Fruit fly (Drosophila melanogaster) whole organism, pupa: ENCODE results near the gene ro.

ENCODE experiments used
- CG10348 ChIP-seq: fragments of 200-800 bp; sonication (Bioruptor generic); IDR thresholded peaks from 2 replicates; pipeline ENCODE4 v1.3.6; 2022; ENCODE audit warnings: missing biosample characterization, missing genetic modification characterization
- CG12605 ChIP-seq: fragments of 200-800 bp; sonication (Bioruptor generic); IDR thresholded peaks from 2 replicates; pipeline ENCODE4 v1.3.6; 2022; ENCODE audit warnings: missing biosample characterization, missing genetic modification characterization
- CG13204 ChIP-seq: fragments of 200-800 bp; sonication (Bioruptor generic); optimal IDR thresholded peaks from 2 replicates; lab custom pipeline; 2018; ENCODE audit warnings: missing biosample characterization, mild to moderate bottlenecking, missing genetic modification characterization, moderate library complexity
- CG14655 ChIP-seq: fragments of 200-800 bp; sonication (Bioruptor generic); optimal IDR thresholded peaks from 3 replicates; lab custom pipeline; 2017; ENCODE audit warnings: mild to moderate bottlenecking, missing biosample characterization, missing genetic modification reagents, missing genetic modification characterization
- CG15710 ChIP-seq: fragments of 200-800 bp; sonication (Bioruptor generic); optimal IDR thresholded peaks from 2 replicates; lab custom pipeline; 2018; ENCODE audit warnings: missing biosample characterization, mild to moderate bottlenecking, missing genetic modification characterization, moderate library complexity
- CG17806 ChIP-seq: fragments of 200-800 bp; sonication (Bioruptor generic); optimal IDR thresholded peaks from 2 replicates; lab custom pipeline; 2018; ENCODE audit warnings: missing biosample characterization, mild to moderate bottlenecking, missing genetic modification characterization, moderate library complexity
- CG32121 ChIP-seq: fragments of 200-800 bp; sonication (Bioruptor generic); IDR thresholded peaks from 2 replicates; pipeline ENCODE4 v1.3.6; 2022; ENCODE audit warnings: missing biosample characterization, missing genetic modification characterization
- CG34367 ChIP-seq: fragments of 200-800 bp; sonication (Bioruptor generic); optimal IDR thresholded peaks from 2 replicates; lab custom pipeline; 2018; ENCODE audit warnings: missing biosample characterization, mild to moderate bottlenecking, missing genetic modification characterization
- CG4496 ChIP-seq: fragments of 200-800 bp; sonication (Bioruptor generic); IDR thresholded peaks from 3 replicates; pipeline ENCODE4 v1.3.6; 2022; ENCODE audit warnings: missing biosample characterization, missing genetic modification characterization
- CG8159 ChIP-seq: fragments of 200-800 bp; sonication (Bioruptor generic); optimal IDR thresholded peaks from 3 replicates; lab custom pipeline; 2018; ENCODE audit warnings: missing biosample characterization, mild to moderate bottlenecking, missing genetic modification characterization, moderate library complexity
- CG8301 ChIP-seq: fragments of 200-800 bp; sonication (Bioruptor generic); optimal IDR thresholded peaks from 2 replicates; lab custom pipeline; 2018; ENCODE audit warnings: missing biosample characterization, mild to moderate bottlenecking, missing genetic modification characterization
- CG9948 ChIP-seq: fragments of 200-800 bp; sonication (Bioruptor generic); optimal IDR thresholded peaks from 2 replicates; lab custom pipeline; 2018; ENCODE audit warnings: missing biosample characterization, mild to moderate bottlenecking, missing genetic modification characterization, moderate library complexity
- D1 ChIP-seq: fragments of 200-800 bp; sonication (Bioruptor generic); optimal IDR thresholded peaks from 2 replicates; lab custom pipeline; 2018; ENCODE audit warnings: missing biosample characterization, mild to moderate bottlenecking, missing genetic modification characterization, moderate library complexity
- EcR ChIP-seq: fragments of 200-800 bp; sonication (Bioruptor generic); optimal IDR thresholded peaks from 3 replicates; lab custom pipeline; 2019; ENCODE audit warnings: missing biosample characterization, missing genetic modification characterization, mild to moderate bottlenecking, moderate library complexity, missing genetic modification reagents
- Ets98B ChIP-seq: fragments of 200-800 bp; sonication (Bioruptor generic); IDR thresholded peaks from 2 replicates; pipeline ENCODE4 v1.3.6; 2022; ENCODE audit warnings: missing biosample characterization, missing genetic modification characterization
- Pif1A ChIP-seq: fragments of 200-800 bp; sonication (Bioruptor generic); optimal IDR thresholded peaks from 3 replicates; lab custom pipeline; 2016; ENCODE audit warnings: missing biosample characterization, missing genetic modification characterization
- Pif1B ChIP-seq: fragments of 200-800 bp; sonication (Bioruptor generic); optimal IDR thresholded peaks from 3 replicates; lab custom pipeline; 2016; ENCODE audit warnings: missing biosample characterization, missing genetic modification characterization
- Snoo ChIP-seq: fragments of 200-800 bp; sonication (Bioruptor generic); optimal IDR thresholded peaks from 3 replicates; lab custom pipeline; 2017; ENCODE audit warnings: missing biosample characterization, mild to moderate bottlenecking, missing genetic modification characterization, inconsistent platforms
- fd96Ca ChIP-seq: fragments of 200-800 bp; sonication (Bioruptor generic); IDR thresholded peaks from 3 replicates; pipeline ENCODE4 v1.3.6; 2022; ENCODE audit warnings: missing biosample characterization, missing genetic modification characterization
- gl ChIP-seq: fragments of 200-800 bp; sonication (Bioruptor generic); optimal IDR thresholded peaks from 2 replicates; lab custom pipeline; 2018; ENCODE audit warnings: missing biosample characterization, mild to moderate bottlenecking, missing genetic modification characterization
- rn ChIP-seq: fragments of 200-800 bp; sonication (Bioruptor generic); IDR thresholded peaks from 2 replicates; pipeline ENCODE4 v1.3.6; 2022; ENCODE audit warnings: missing biosample characterization, missing genetic modification characterization

ro gene

dm6 chr3R:26896260-26896659 is 15.3 kb upstream of the ro start:
- TF ChIP-seq CG34367 (tag; lab: Kevin White, UChicago) (no peak), CG8159 (no peak), EcR (GFP tag; lab: Kevin White, UChicago) (no peak), CG10348 (GFP tag; lab: Robert Waterston, UW) (no peak), CG4496 (GFP tag; lab: Robert Waterston, UW) (no peak), Pif1A (GFP tag; lab: Kevin White, UChicago) (no peak), CG12605 (GFP tag; lab: Robert Waterston, UW) (no peak), rn (no peak), CG9948 (tag; lab: Kevin White, UChicago) (no peak), gl (tag; lab: Kevin White, UChicago) (no peak), Snoo (tag; lab: Kevin White, UChicago) (no peak), CG14655 (GFP tag; lab: Kevin White, UChicago) (no peak), CG32121 (GFP tag; lab: Robert Waterston, UW) (no peak), CG17806 (no peak), CG13204 (GFP tag; lab: Kevin White, UChicago) (no peak), Pif1B (no peak)

DNA sequence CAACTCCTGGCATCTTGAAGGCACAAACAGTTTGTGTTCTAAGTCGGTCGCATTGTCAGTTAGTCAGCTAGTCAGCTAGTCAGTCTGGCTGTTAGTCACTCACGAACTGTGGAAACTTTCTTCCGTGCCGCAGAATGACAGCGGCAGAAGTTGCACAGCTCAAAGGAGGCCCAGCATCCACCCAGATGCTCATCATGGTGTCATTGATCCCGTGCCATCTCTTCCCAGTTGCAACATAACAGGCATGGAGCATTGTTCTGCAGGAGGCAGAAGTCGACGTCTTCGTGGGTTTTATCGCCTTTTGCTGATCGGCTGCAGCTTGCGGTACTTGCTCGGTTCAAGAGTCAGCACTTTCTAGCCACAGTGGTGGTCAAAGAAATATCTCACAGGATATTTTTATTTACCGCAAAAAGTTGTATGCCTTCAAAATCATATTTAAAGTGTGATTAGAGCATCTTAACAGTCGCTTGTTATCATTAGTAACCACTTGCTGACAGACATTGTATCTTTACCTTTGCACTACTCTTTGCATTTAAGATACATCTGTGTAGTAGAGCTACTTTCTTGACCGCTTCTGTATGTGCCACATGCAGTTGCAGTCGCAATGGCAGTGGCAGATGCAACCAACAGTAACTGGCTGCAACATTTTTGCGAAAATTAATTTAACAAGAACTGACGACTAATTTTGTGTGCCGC is 12.8 kb upstream of the ro start:
- TF ChIP-seq Pif1A (GFP tag; lab: Kevin White, UChicago), result peak; percentile 40
- TF ChIP-seq CG17806, result peak; percentile 38
- TF ChIP-seq CG8301 (tag; lab: Kevin White, UChicago), result peak; percentile 80
- TF ChIP-seq gl (tag; lab: Kevin White, UChicago), result no peak
- TF ChIP-seq fd96Ca (GFP tag; lab: Robert Waterston, UW), result peak; percentile 52; the same call in 1 of the 3 replicates
- peak; percentile 18 for TF ChIP-seq Snoo (tag; lab: Kevin White, UChicago)
- no peak for TF ChIP-seq CG10348 (GFP tag; lab: Robert Waterston, UW)
- TF ChIP-seq rn, result no peak
- peak; percentile 13 for TF ChIP-seq CG34367 (tag; lab: Kevin White, UChicago)
- TF ChIP-seq CG14655 (GFP tag; lab: Kevin White, UChicago), result peak; percentile 82
- peak; percentile 43 for TF ChIP-seq CG8159
- TF ChIP-seq EcR (GFP tag; lab: Kevin White, UChicago), result peak; percentile 78
- TF ChIP-seq CG12605 (GFP tag; lab: Robert Waterston, UW), result peak; percentile 25; the same call in 1 of the 2 replicates
- TF ChIP-seq D1 (tag; lab: Kevin White, UChicago), result no peak
- peak; percentile 30; the same call in 1 of the 2 replicates for TF ChIP-seq Ets98B (GFP tag; lab: Robert Waterston, UW)
- peak; percentile 29 for TF ChIP-seq CG15710 (tag; lab: Kevin White, UChicago)
- TF ChIP-seq CG32121 (GFP tag; lab: Robert Waterston, UW), result no peak
- TF ChIP-seq CG13204 (GFP tag; lab: Kevin White, UChicago), result no peak
- TF ChIP-seq CG4496 (GFP tag; lab: Robert Waterston, UW), result no peak
- TF ChIP-seq Pif1B, result no peak
- peak; percentile 42 for TF ChIP-seq CG9948 (tag; lab: Kevin White, UChicago)

- TF ChIP-seq CG14655 (GFP tag; lab: Kevin White, UChicago), result peak; percentile 39
- peak; percentile 80 for TF ChIP-seq EcR (GFP tag; lab: Kevin White, UChicago)
- TF ChIP-seq CG12605 (GFP tag; lab: Robert Waterston, UW), result no peak
- peak; percentile 47 for TF ChIP-seq CG34367 (tag; lab: Kevin White, UChicago)
- TF ChIP-seq CG32121 (GFP tag; lab: Robert Waterston, UW), result peak; percentile 26; the same call in 1 of the 2 replicates
- peak; percentile 24; the same call in 1 of the 2 replicates for TF ChIP-seq Ets98B (GFP tag; lab: Robert Waterston, UW)
- no peak for TF ChIP-seq CG17806
- TF ChIP-seq Pif1A (GFP tag; lab: Kevin White, UChicago), result peak; percentile 40
- TF ChIP-seq CG4496 (GFP tag; lab: Robert Waterston, UW), result peak; percentile 50; the same call in 1 of the 3 replicates
- no peak for TF ChIP-seq rn
- no peak for TF ChIP-seq Snoo (tag; lab: Kevin White, UChicago)
- no peak for TF ChIP-seq D1 (tag; lab: Kevin White, UChicago)
- TF ChIP-seq CG9948 (tag; lab: Kevin White, UChicago), result peak; percentile 34
- TF ChIP-seq CG8301 (tag; lab: Kevin White, UChicago), result peak; percentile 1
- peak; percentile 27 for TF ChIP-seq CG13204 (GFP tag; lab: Kevin White, UChicago)
- TF ChIP-seq CG10348 (GFP tag; lab: Robert Waterston, UW), result peak; percentile 36; the same call in 1 of the 2 replicates
- peak; percentile 14 for TF ChIP-seq gl (tag; lab: Kevin White, UChicago)
- TF ChIP-seq fd96Ca (GFP tag; lab: Robert Waterston, UW), result peak; percentile 60; the same call in 2 of the 3 replicates
- TF ChIP-seq CG15710 (tag; lab: Kevin White, UChicago), result peak; percentile 72
- peak; percentile 24 for TF ChIP-seq Pif1B
Measured at dm6 chr3R:26892764-26893163, 11.8 kb upstream of the ro start.

dm6 chr3R:26890499-26890898 is 9.5 kb upstream of the ro start:
- TF ChIP-seq CG12605 (GFP tag; lab: Robert Waterston, UW) (no peak), Pif1B (no peak), CG17806 (no peak), CG32121 (GFP tag; lab: Robert Waterston, UW) (no peak), CG10348 (GFP tag; lab: Robert Waterston, UW) (no peak), rn (no peak)

- TF ChIP-seq CG8159, result peak; percentile 5
- no peak for TF ChIP-seq CG13204 (GFP tag; lab: Kevin White, UChicago)
- peak; percentile 5 for TF ChIP-seq CG17806
- TF ChIP-seq CG4496 (GFP tag; lab: Robert Waterston, UW), result no peak
- TF ChIP-seq rn, result peak; percentile 50; the same call in 1 of the 2 replicates
- no peak for TF ChIP-seq gl (tag; lab: Kevin White, UChicago)
- peak; percentile 23 for TF ChIP-seq CG9948 (tag; lab: Kevin White, UChicago)
- TF ChIP-seq Ets98B (GFP tag; lab: Robert Waterston, UW), result 0 out of 2 replicates have a peak, but pooled peaks have one; percentile 25
- no peak for TF ChIP-seq CG15710 (tag; lab: Kevin White, UChicago)
- TF ChIP-seq Snoo (tag; lab: Kevin White, UChicago), result no peak
- peak; percentile 9 for TF ChIP-seq Pif1A (GFP tag; lab: Kevin White, UChicago)
- TF ChIP-seq CG8301 (tag; lab: Kevin White, UChicago), result no peak
- 0 out of 3 replicates have a peak, but pooled peaks have one; percentile 17 for TF ChIP-seq fd96Ca (GFP tag; lab: Robert Waterston, UW)
- peak; percentile 28 for TF ChIP-seq CG14655 (GFP tag; lab: Kevin White, UChicago)
- peak; percentile 25; the same call in 1 of the 2 replicates for TF ChIP-seq CG32121 (GFP tag; lab: Robert Waterston, UW)
Measured at dm6 chr3R:26890088-26890487, 9.1 kb upstream of the ro start.
